Fruit fly (Drosophila melanogaster): Measurements from ENCODE around the gene CG3117.

Gene CG3117

dm6 chr2L:2840311-2840710, 6.7 kb downstream of the CG3117 start:
- no peak for TF ChIP-seq psq (optimal IDR thresholded peaks at IDR 0.05)
- no peak for TF ChIP-seq Sin3A (optimal IDR thresholded peaks at IDR 0.05)
- TF ChIP-seq h (optimal IDR thresholded peaks at IDR 0.05) = no peak
- TF ChIP-seq ttk (optimal IDR thresholded peaks at IDR 0.05) = no peak

dm6 chr2L:2839850-2840249, 7.2 kb downstream of the CG3117 start, which contains the start of gene CG2975:
TSS of gene CG2975 (plus strand) at chr2L:2840124.
- TF ChIP-seq h (optimal IDR thresholded peaks at IDR 0.05) (no peak), ttk (optimal IDR thresholded peaks at IDR 0.05) (no peak), insv (optimal IDR thresholded peaks at IDR 0.05) (no peak), psq (optimal IDR thresholded peaks at IDR 0.05) (no peak), Myc (optimal IDR thresholded peaks at IDR 0.05) (no peak), Sin3A (optimal IDR thresholded peaks at IDR 0.05) (no peak)

- TF ChIP-seq insv (optimal IDR thresholded peaks at IDR 0.05) (no peak), psq (optimal IDR thresholded peaks at IDR 0.05) (no peak), Sin3A (optimal IDR thresholded peaks at IDR 0.05) (no peak), Myc (optimal IDR thresholded peaks at IDR 0.05) (no peak), ttk (optimal IDR thresholded peaks at IDR 0.05) (no peak), h (optimal IDR thresholded peaks at IDR 0.05) (no peak)
Observed at dm6 chr2L:2837742-2838461, 9.1 kb downstream of the CG3117 start, which contains the start of the genes CG3119 and Cpr23B. TSS of gene CG3119 (minus strand) at chr2L:2837833. TSS of gene Cpr23B (plus strand) at chr2L:2838411.

dm6 chr2L:2830341-2830800, 16.6 kb downstream of the CG3117 start:
- no peak for TF ChIP-seq ttk (optimal IDR thresholded peaks at IDR 0.05)
- TF ChIP-seq Myc (optimal IDR thresholded peaks at IDR 0.05) = no peak
- no peak for TF ChIP-seq insv (optimal IDR thresholded peaks at IDR 0.05)
- no peak for TF ChIP-seq psq (optimal IDR thresholded peaks at IDR 0.05)
- TF ChIP-seq Sin3A (optimal IDR thresholded peaks at IDR 0.05) = no peak
- TF ChIP-seq h (optimal IDR thresholded peaks at IDR 0.05) = no peak

- TF ChIP-seq psq (optimal IDR thresholded peaks at IDR 0.05) (no peak), Sin3A (optimal IDR thresholded peaks at IDR 0.05) (no peak), Myc (optimal IDR thresholded peaks at IDR 0.05) (no peak), h (optimal IDR thresholded peaks at IDR 0.05) (no peak), insv (optimal IDR thresholded peaks at IDR 0.05) (no peak), ttk (optimal IDR thresholded peaks at IDR 0.05) (no peak)
Observed at dm6 chr2L:2829637-2830340, 17.2 kb downstream of the CG3117 start, which contains the start of gene Duox. TSS of gene Duox (minus strand) at chr2L:2830248.

dm6 chr2L:2825406-2825805, 21.6 kb downstream of the CG3117 start, which contains the start of gene CG3123:
TSS of gene CG3123 (minus strand) at chr2L:2825506.
- TF ChIP-seq Myc (optimal IDR thresholded peaks at IDR 0.05) (no peak), psq (optimal IDR thresholded peaks at IDR 0.05) (no peak), insv (optimal IDR thresholded peaks at IDR 0.05) (no peak), Sin3A (optimal IDR thresholded peaks at IDR 0.05) (no peak), ttk (optimal IDR thresholded peaks at IDR 0.05) (no peak), h (optimal IDR thresholded peaks at IDR 0.05) (no peak)

dm6 chr2L:2815673-2816072, 31.3 kb downstream of the CG3117 start, which contains the start of gene G6P:
TSS of gene G6P (minus strand) at chr2L:2815760.
- TF ChIP-seq Sin3A (optimal IDR thresholded peaks at IDR 0.05) (no peak), ttk (optimal IDR thresholded peaks at IDR 0.05) (no peak), h (optimal IDR thresholded peaks at IDR 0.05) (no peak), insv (optimal IDR thresholded peaks at IDR 0.05) (no peak), Myc (optimal IDR thresholded peaks at IDR 0.05) (no peak), psq (optimal IDR thresholded peaks at IDR 0.05) (no peak)

dm6 chr2L:2812137-2812536, 34.9 kb downstream of the CG3117 start, which contains the start of gene CG2964:
TSS of gene CG2964 (plus strand) at chr2L:2812437.
- no peak for TF ChIP-seq ttk (optimal IDR thresholded peaks at IDR 0.05)
- TF ChIP-seq Myc (optimal IDR thresholded peaks at IDR 0.05) = no peak
- no peak for TF ChIP-seq h (optimal IDR thresholded peaks at IDR 0.05)
- TF ChIP-seq psq (optimal IDR thresholded peaks at IDR 0.05) = no peak
- no peak for TF ChIP-seq insv (optimal IDR thresholded peaks at IDR 0.05)
- no peak for TF ChIP-seq Sin3A (optimal IDR thresholded peaks at IDR 0.05)

- no peak for TF ChIP-seq psq (optimal IDR thresholded peaks at IDR 0.05)
- no peak for TF ChIP-seq Myc (optimal IDR thresholded peaks at IDR 0.05)
- no peak for TF ChIP-seq insv (optimal IDR thresholded peaks at IDR 0.05)
- no peak for TF ChIP-seq ttk (optimal IDR thresholded peaks at IDR 0.05)
- no peak for TF ChIP-seq h (optimal IDR thresholded peaks at IDR 0.05)
- no peak for TF ChIP-seq Sin3A (optimal IDR thresholded peaks at IDR 0.05)
Observed at dm6 chr2L:2810831-2811230, 36.2 kb downstream of the CG3117 start.

- TF ChIP-seq h (optimal IDR thresholded peaks at IDR 0.05) = no peak
- no peak for TF ChIP-seq insv (optimal IDR thresholded peaks at IDR 0.05)
- no peak for TF ChIP-seq Sin3A (optimal IDR thresholded peaks at IDR 0.05)
Observed at dm6 chr2L:2808038-2808699, 38.8 kb downstream of the CG3117 start.

dm6 chr2L:2807597-2807996, 39.4 kb downstream of the CG3117 start:
- TF ChIP-seq h (optimal IDR thresholded peaks at IDR 0.05) = no peak

- TF ChIP-seq Myc (optimal IDR thresholded peaks at IDR 0.05) (no peak), psq (optimal IDR thresholded peaks at IDR 0.05) (no peak), Sin3A (optimal IDR thresholded peaks at IDR 0.05) (no peak), ttk (optimal IDR thresholded peaks at IDR 0.05) (no peak), insv (optimal IDR thresholded peaks at IDR 0.05) (no peak), h (optimal IDR thresholded peaks at IDR 0.05) (no peak)
Observed at dm6 chr2L:2806190-2806763, 40.7 kb downstream of the CG3117 start.
